Fruit fly (Drosophila melanogaster) whole organism, embryonic: Measurements from ENCODE around the gene CG3534.

ENCODE experiments used
- Awh ChIP-seq: fragments of 200-800 bp; sonication (Bioruptor generic); IDR thresholded peaks from 2 replicates; pipeline ENCODE4, ENCODE4 v1.3.6; 2022; ENCODE audit warnings: missing biosample characterization, missing genetic modification characterization
- C15 ChIP-seq: fragments of 200-800 bp; sonication (Bioruptor generic); IDR thresholded peaks from 3 replicates; pipeline ENCODE4 v1.3.6; 2022; ENCODE audit warnings: missing biosample characterization, missing genetic modification characterization
- CG10274 ChIP-seq: fragments of 200-800 bp; sonication (Bioruptor generic); optimal IDR thresholded peaks from 3 replicates; lab custom pipeline; 2017; ENCODE audit warnings: missing biosample characterization, mild to moderate bottlenecking, missing genetic modification characterization
- CG11695 ChIP-seq: fragments of 200-800 bp; sonication (Bioruptor generic); IDR thresholded peaks from 3 replicates; pipeline ENCODE4 v1.3.6; 2022; ENCODE audit warnings: missing biosample characterization, missing genetic modification characterization
- CG11723 ChIP-seq: fragments of 200-800 bp; sonication (Bioruptor generic); optimal IDR thresholded peaks from 2 replicates; lab custom pipeline; 2017; ENCODE audit warnings: missing biosample characterization, mild to moderate bottlenecking, missing genetic modification characterization
- CG14014 ChIP-seq: fragments of 200-800 bp; sonication (Bioruptor generic); IDR thresholded peaks from 2 replicates; pipeline ENCODE4 v1.3.6; 2022; ENCODE audit warnings: missing biosample characterization, missing genetic modification characterization
- CG15073 ChIP-seq: fragments of 200-800 bp; sonication (Bioruptor generic); optimal IDR thresholded peaks from 2 replicates; lab custom pipeline; 2016; ENCODE audit warnings: missing biosample characterization, missing genetic modification characterization
- CG17385 ChIP-seq: fragments of 200-800 bp; sonication (Bioruptor generic); optimal IDR thresholded peaks from 3 replicates; lab custom pipeline; 2018; ENCODE audit warnings: missing biosample characterization, mild to moderate bottlenecking, missing genetic modification characterization
- CG17568 ChIP-seq: fragments of 200-800 bp; sonication (Bioruptor generic); optimal IDR thresholded peaks from 2 replicates; lab custom pipeline; 2018; ENCODE audit warnings: missing biosample characterization, mild to moderate bottlenecking, missing genetic modification characterization, moderate library complexity
- CG17912 ChIP-seq: fragments of 200-800 bp; sonication (Bioruptor generic); optimal IDR thresholded peaks from 2 replicates; lab custom pipeline; 2018; ENCODE audit warnings: missing biosample characterization, mild to moderate bottlenecking, missing genetic modification characterization
- CG18764 ChIP-seq: fragments of 200-800 bp; sonication (Bioruptor generic); optimal IDR thresholded peaks from 3 replicates; lab custom pipeline; 2016; ENCODE audit warnings: missing biosample characterization, missing genetic modification characterization
- CG30403 ChIP-seq: fragments of 200-800 bp; sonication (Bioruptor generic); optimal IDR thresholded peaks from 3 replicates; lab custom pipeline; 2016; ENCODE audit warnings: missing biosample characterization, missing genetic modification characterization
- CG31365 ChIP-seq: fragments of 200-800 bp; sonication (Bioruptor generic); optimal IDR thresholded peaks from 2 replicates; lab custom pipeline; 2018; ENCODE audit warnings: missing biosample characterization, mild to moderate bottlenecking, missing genetic modification characterization
- CG4404 ChIP-seq: fragments of 200-800 bp; sonication (Bioruptor generic); IDR thresholded peaks from 2 replicates; pipeline ENCODE4 v1.3.6; 2022; ENCODE audit warnings: missing biosample characterization, missing genetic modification characterization
- CG5245 ChIP-seq: fragments of 200-800 bp; sonication (Bioruptor generic); optimal IDR thresholded peaks from 3 replicates; lab custom pipeline; 2016; ENCODE audit warnings: missing biosample characterization, missing genetic modification characterization
- CG6854 ChIP-seq: fragments of 200-800 bp; sonication (Bioruptor generic); optimal IDR thresholded peaks from 3 replicates; lab custom pipeline; 2017; ENCODE audit warnings: missing biosample characterization, mild to moderate bottlenecking, missing genetic modification characterization
- CG7839 ChIP-seq: fragments of 200-800 bp; sonication (Bioruptor generic); optimal IDR thresholded peaks from 3 replicates; lab custom pipeline; 2018; ENCODE audit warnings: missing biosample characterization, mild to moderate bottlenecking, missing genetic modification characterization, moderate library complexity
- CG7928 ChIP-seq: fragments of 200-800 bp; sonication (Bioruptor generic); optimal IDR thresholded peaks from 2 replicates; lab custom pipeline; 2017; ENCODE audit warnings: missing biosample characterization, mild to moderate bottlenecking, missing genetic modification characterization
- CG7963 ChIP-seq: fragments of 200-800 bp; sonication (Bioruptor generic); IDR thresholded peaks from 3 replicates; pipeline ENCODE4 v1.3.6; 2022; ENCODE audit warnings: missing biosample characterization, missing genetic modification characterization; ENCODE audit not compliant: partially characterized antibody
- CG8478 ChIP-seq: fragments of >200 bp; optimal IDR thresholded peaks from 2 replicates; lab custom pipeline; 2018
- CG9727 ChIP-seq: fragments of 200-800 bp; sonication (Bioruptor generic); optimal IDR thresholded peaks from 3 replicates; lab custom pipeline; 2017; ENCODE audit warnings: missing biosample characterization, mild to moderate bottlenecking, missing genetic modification characterization
- Camta ChIP-seq: fragments of 200-800 bp; sonication (Bioruptor generic); optimal IDR thresholded peaks from 2 replicates; lab custom pipeline; 2016; ENCODE audit warnings: missing biosample characterization, missing genetic modification characterization
- D19A ChIP-seq: fragments of 200-800 bp; optimal IDR thresholded peaks from 3 replicates; lab custom pipeline; 2019; ENCODE audit warnings: missing biosample characterization, mild to moderate bottlenecking, missing genetic modification characterization, moderate library complexity
- Dip3 ChIP-seq: fragments of 200-800 bp; sonication (Bioruptor generic); optimal IDR thresholded peaks from 3 replicates; lab custom pipeline; 2016; ENCODE audit warnings: missing biosample characterization, missing genetic modification characterization
- Fer2 ChIP-seq: fragments of 200-800 bp; sonication (Bioruptor generic); optimal IDR thresholded peaks from 2 replicates; lab custom pipeline; 2018; ENCODE audit warnings: missing biosample characterization, mild to moderate bottlenecking, missing genetic modification characterization, moderate library complexity
- Kr ChIP-seq: fragments of 200-800 bp; sonication (Bioruptor generic); optimal IDR thresholded peaks from 2 replicates; lab custom pipeline; 2017; ENCODE audit warnings: missing biosample characterization, mild to moderate bottlenecking, missing genetic modification characterization
- NfI ChIP-seq: fragments of 200-800 bp; sonication (Bioruptor generic); optimal IDR thresholded peaks from 3 replicates; lab custom pipeline; 2018; ENCODE audit warnings: missing biosample characterization, mild to moderate bottlenecking, missing genetic modification characterization, moderate library complexity
- Optix ChIP-seq: fragments of 200-800 bp; sonication (Bioruptor generic); IDR thresholded peaks from 3 replicates; pipeline ENCODE4 v1.3.6; 2022; ENCODE audit warnings: missing biosample characterization, missing genetic modification characterization
- Sin3A ChIP-seq: fragments of >200 bp; optimal IDR thresholded peaks from 2 replicates; lab custom pipeline; 2018
- Six4 ChIP-seq: fragments of 200-800 bp; sonication (Bioruptor generic); optimal IDR thresholded peaks from 2 replicates; lab custom pipeline; 2016; ENCODE audit warnings: missing biosample characterization, missing genetic modification characterization
- Trl ChIP-seq, 3 experiments: fragments of >200 bp in 2 of 3; fragments of 200-800 bp in 1 of 3; sonication (Bioruptor generic) in 1 of 3; optimal IDR thresholded peaks; 2 replicates in 1 of 3; 3 replicates in 2 of 3; lab custom pipeline; 2016 to 2017; ENCODE audit warnings: missing biosample characterization in 1 of 3, missing genetic modification characterization in 1 of 3
- Vsx1 ChIP-seq: fragments of 200-800 bp; sonication (Bioruptor generic); optimal IDR thresholded peaks from 2 replicates; lab custom pipeline; 2017; ENCODE audit warnings: missing biosample characterization, mild to moderate bottlenecking, missing genetic modification characterization, missing genetic modification reagents
- YL-1 ChIP-seq: fragments of 200-800 bp; sonication (Bioruptor generic); optimal IDR thresholded peaks from 3 replicates; lab custom pipeline; 2017; ENCODE audit warnings: missing biosample characterization, mild to moderate bottlenecking, missing genetic modification characterization
- ac ChIP-seq: fragments of 200-800 bp; sonication (Bioruptor generic); optimal IDR thresholded peaks from 3 replicates; lab custom pipeline; 2017; ENCODE audit warnings: missing biosample characterization, mild to moderate bottlenecking, missing genetic modification characterization
- ap ChIP-seq: fragments of 200-800 bp; sonication (Bioruptor generic); IDR thresholded peaks from 2 replicates; pipeline ENCODE4 v1.3.6; 2022; ENCODE audit warnings: missing biosample characterization, missing genetic modification characterization
- bab2 ChIP-seq: fragments of 200-800 bp; sonication (Bioruptor generic); optimal IDR thresholded peaks from 2 replicates; lab custom pipeline; 2016; ENCODE audit warnings: missing biosample characterization, missing genetic modification characterization
- bbx ChIP-seq: fragments of 200-800 bp; sonication (Bioruptor generic); IDR thresholded peaks from 2 replicates; pipeline ENCODE4 v1.3.6; 2022; ENCODE audit warnings: missing biosample characterization, missing genetic modification characterization; ENCODE audit not compliant: partially characterized antibody
- btn ChIP-seq: fragments of 200-800 bp; sonication (Bioruptor generic); optimal IDR thresholded peaks from 2 replicates; lab custom pipeline; 2016; ENCODE audit warnings: missing biosample characterization, missing genetic modification characterization
- eve ChIP-seq, 2 experiments: fragments of >200 bp; optimal IDR thresholded peaks; 2 replicates each; lab custom pipeline; 2017; ENCODE audit warnings: missing biosample characterization in 2 of 2, missing genetic modification characterization in 2 of 2
- lbe ChIP-seq: fragments of 200-800 bp; sonication (Bioruptor generic); optimal IDR thresholded peaks from 2 replicates; lab custom pipeline; 2016; ENCODE audit warnings: missing biosample characterization, mild to moderate bottlenecking, missing genetic modification characterization
- lmd ChIP-seq: fragments of 200-800 bp; sonication (Bioruptor generic); IDR thresholded peaks from 2 replicates; pipeline ENCODE4 v1.3.6; 2022; ENCODE audit warnings: missing biosample characterization, missing genetic modification characterization
- maf-S ChIP-seq: fragments of 200-800 bp; sonication (Bioruptor generic); optimal IDR thresholded peaks from 2 replicates; lab custom pipeline; 2016; ENCODE audit warnings: missing biosample characterization, missing genetic modification characterization
- mirr ChIP-seq: fragments of 200-800 bp; sonication (Bioruptor generic); optimal IDR thresholded peaks from 3 replicates; lab custom pipeline; 2018; ENCODE audit warnings: missing biosample characterization, mild to moderate bottlenecking, missing genetic modification characterization
- nmo ChIP-seq: fragments of 200-800 bp; sonication (Bioruptor generic); optimal IDR thresholded peaks from 2 replicates; lab custom pipeline; 2018; ENCODE audit warnings: missing biosample characterization, mild to moderate bottlenecking, missing genetic modification characterization, moderate library complexity
- row ChIP-seq: fragments of 200-800 bp; sonication (Bioruptor generic); IDR thresholded peaks from 3 replicates; pipeline ENCODE4 v1.3.6; 2022; ENCODE audit warnings: missing biosample characterization, missing genetic modification characterization
- salm ChIP-seq: fragments of 200-800 bp; sonication (Bioruptor generic); optimal IDR thresholded peaks from 2 replicates; lab custom pipeline; 2018; ENCODE audit warnings: missing biosample characterization, mild to moderate bottlenecking, missing genetic modification characterization
- seq ChIP-seq: fragments of 200-800 bp; sonication (Bioruptor generic); IDR thresholded peaks from 2 replicates; pipeline ENCODE4 v1.3.6; 2022; ENCODE audit warnings: missing biosample characterization, missing genetic modification characterization
- toy ChIP-seq: fragments of 200-800 bp; sonication (Bioruptor generic); IDR thresholded peaks from 2 replicates; pipeline ENCODE4 v1.3.6; 2022; ENCODE audit warnings: missing biosample characterization, missing genetic modification characterization
- trh ChIP-seq: fragments of 200-800 bp; sonication (Bioruptor generic); optimal IDR thresholded peaks from 2 replicates; lab custom pipeline; 2016; ENCODE audit warnings: missing biosample characterization, missing genetic modification characterization
- tup ChIP-seq: fragments of 200-800 bp; sonication (Bioruptor generic); optimal IDR thresholded peaks from 2 replicates; lab custom pipeline; 2016; ENCODE audit warnings: missing biosample characterization, mild to moderate bottlenecking, missing genetic modification characterization, moderate library complexity

Gene CG3534

DNA sequence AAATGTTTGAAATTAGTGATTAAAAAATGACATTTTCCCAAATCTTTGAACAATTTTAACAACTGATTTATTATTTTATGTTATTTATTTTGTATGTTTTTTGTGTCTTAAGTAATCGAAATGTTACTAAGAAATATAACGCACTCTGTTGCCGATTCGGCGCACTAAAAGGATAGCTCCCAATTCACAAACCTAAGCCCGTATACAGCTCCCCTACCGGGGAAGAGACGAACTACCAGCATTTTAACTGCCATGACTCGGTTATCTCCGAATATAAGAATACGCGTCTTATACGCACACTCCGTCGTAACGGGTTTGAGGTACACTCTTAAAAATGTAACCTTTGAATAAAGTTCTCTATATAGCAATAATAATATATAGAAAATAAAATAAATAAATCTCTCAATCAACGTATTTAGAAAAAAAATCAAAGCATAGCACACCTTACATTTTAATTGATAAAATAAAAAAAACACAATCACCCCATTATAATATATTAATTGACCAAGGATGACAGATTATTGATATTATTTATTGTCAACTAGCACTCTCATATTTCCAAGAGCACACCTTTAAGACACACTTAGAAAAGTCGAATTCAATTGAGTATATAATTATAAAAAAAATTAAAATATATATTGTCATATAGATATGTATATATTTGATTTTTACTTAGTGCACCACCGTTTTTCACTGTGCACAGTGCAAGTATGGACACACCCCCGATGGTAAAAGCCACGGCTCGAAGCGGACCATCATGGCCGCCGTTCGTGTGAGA is 38.3 kb upstream of the CG3534 start (continued):
- TF ChIP-seq D19A (tag; lab: Kevin White, UChicago) (peak; percentile 84), mirr (GFP tag; lab: Kevin White, UChicago) (no peak), Dip3 (GFP tag; lab: Kevin White, UChicago) (no peak), tup (GFP tag; lab: Kevin White, UChicago) (no peak), Vsx1 (GFP tag; lab: Kevin White, UChicago) (peak; percentile 77), maf-S (GFP tag; lab: Kevin White, UChicago) (no peak), CG17568 (GFP tag; lab: Kevin White, UChicago) (peak; percentile 46), CG11723 (peak; percentile 67), CG11695 (peak; percentile 77; the same call in 2 of the 3 replicates), Trl (optimal IDR thresholded peaks at IDR 0.05; lab: Kevin White, UChicago) (no peak), Trl (GFP tag; optimal IDR thresholded peaks at IDR 0.05; lab: Kevin White, UChicago) (peak; percentile 19), lbe (GFP tag; lab: Kevin White, UChicago) (no peak), eve (GFP tag; optimal IDR thresholded peaks at IDR 0.05; lab: Kevin White, UChicago) (no peak), bbx (GFP tag; lab: Robert Waterston, UW) (no peak), CG17912 (GFP tag; lab: Kevin White, UChicago) (peak; percentile 41), bab2 (GFP tag; lab: Kevin White, UChicago) (peak; percentile 9), CG30403 (GFP tag; lab: Kevin White, UChicago) (peak; percentile 86), nmo (GFP tag; lab: Kevin White, UChicago) (peak; percentile 93), CG5245 (GFP tag; lab: Kevin White, UChicago) (peak; percentile 46), seq (GFP tag; lab: Robert Waterston, UW) (0 out of 2 replicates have a peak, but pooled peaks have one; percentile 34), CG14014 (peak; percentile 42; the same call in 1 of the 2 replicates), ap (GFP tag; lab: Robert Waterston, UW) (no peak), salm (tag; lab: Kevin White, UChicago) (peak; percentile 60), CG7928 (GFP tag; lab: Kevin White, UChicago) (no peak), lmd (peak; percentile 72), Awh (GFP tag; lab: Robert Waterston, UW) (no peak; the same call in 1 of the 2 replicates), CG9727 (GFP tag; lab: Kevin White, UChicago) (peak; percentile 95), C15 (GFP tag; lab: Robert Waterston, UW) (0 out of 3 replicates have a peak, but pooled peaks have one; percentile 18), CG4404 (GFP tag; lab: Robert Waterston, UW) (peak; percentile 64), CG7839 (peak; percentile 88), YL-1 (GFP tag; lab: Kevin White, UChicago) (peak; percentile 48), Six4 (peak; percentile 74), trh (GFP tag; lab: Kevin White, UChicago) (peak; percentile 43), NfI (GFP tag; lab: Kevin White, UChicago) (peak; percentile 71), CG8478 (lab: Kevin White, UChicago) (no peak), Fer2 (tag; lab: Kevin White, UChicago) (peak; percentile 37), toy (no peak), CG7963 (GFP tag; lab: Robert Waterston, UW) (no peak), row (peak; percentile 89), CG10274 (GFP tag; lab: Kevin White, UChicago) (peak; percentile 24), CG18764 (GFP tag; lab: Kevin White, UChicago) (peak; percentile 40), Camta (GFP tag; lab: Kevin White, UChicago) (no peak), CG15073 (GFP tag; lab: Kevin White, UChicago) (peak; percentile 47), btn (no peak), CG31365 (tag; lab: Kevin White, UChicago) (no peak), CG6854 (GFP tag; lab: Kevin White, UChicago) (peak; percentile 75), ac (GFP tag; lab: Kevin White, UChicago) (peak; percentile 38), CG17385 (peak; percentile 80), Sin3A (no peak), Optix (GFP tag; lab: Robert Waterston, UW) (peak; percentile 38; the same call in 1 of the 3 replicates), Kr (GFP tag; lab: Kevin White, UChicago) (no peak)
